Fruit fly (Drosophila melanogaster) Kc167 (cell line): ENCODE data around the gene Polr1B.

ENCODE experiments used
- Myc ChIP-seq: fragments of >200 bp; optimal IDR thresholded peaks from 2 replicates; lab custom pipeline; 2017; ENCODE audit warnings: missing external identifiers
- Sin3A ChIP-seq: fragments of >200 bp; optimal IDR thresholded peaks from 2 replicates; lab custom pipeline; 2018; ENCODE audit warnings: missing external identifiers
- h ChIP-seq: fragments of >200 bp; optimal IDR thresholded peaks from 3 replicates; lab custom pipeline; 2018; ENCODE audit warnings: missing external identifiers
- insv ChIP-seq: fragments of >200 bp; optimal IDR thresholded peaks from 3 replicates; lab custom pipeline; 2018; ENCODE audit warnings: missing external identifiers
- psq ChIP-seq: fragments of >200 bp; optimal IDR thresholded peaks from 2 replicates; lab custom pipeline; 2017; ENCODE audit warnings: missing external identifiers
- ttk ChIP-seq: sonication (Bioruptor generic); optimal IDR thresholded peaks from 2 replicates; lab custom pipeline; 2017; ENCODE audit warnings: missing external identifiers

Polr1B gene

dm6 chr2L:392529-392928 lies 11.6 kb upstream of the Polr1B start:
- TF ChIP-seq insv (lab: Kevin White, UChicago) (no peak), psq (no peak), h (no peak), Myc (lab: Kevin White, UChicago) (no peak), ttk (no peak), Sin3A (lab: Kevin White, UChicago) (no peak)

- TF ChIP-seq h: no peak
- no peak for TF ChIP-seq ttk
- no peak for TF ChIP-seq Myc (lab: Kevin White, UChicago)
- TF ChIP-seq psq: no peak
- TF ChIP-seq Sin3A (lab: Kevin White, UChicago): no peak
- no peak for TF ChIP-seq insv (lab: Kevin White, UChicago)
Measured at dm6 chr2L:395366-396117, 8.5 kb upstream of the Polr1B start.

dm6 chr2L:402098-402497 lies 2.0 kb upstream of the Polr1B start, which contains the start of gene CG4213:
CG4213 (minus strand) TSS chr2L:402198.
- TF ChIP-seq insv (lab: Kevin White, UChicago) (no peak), Sin3A (lab: Kevin White, UChicago) (no peak), psq (no peak), ttk (no peak), h (no peak), Myc (lab: Kevin White, UChicago) (no peak)

- no peak for TF ChIP-seq ttk
- TF ChIP-seq Sin3A (lab: Kevin White, UChicago): no peak
- no peak for TF ChIP-seq Myc (lab: Kevin White, UChicago)
- TF ChIP-seq psq: no peak
- no peak for TF ChIP-seq insv (lab: Kevin White, UChicago)
- TF ChIP-seq h: no peak
Measured at dm6 chr2L:412931-413330, 8.8 kb downstream of the Polr1B start.

dm6 chr2L:413894-414293 lies 9.8 kb downstream of the Polr1B start:
- TF ChIP-seq Myc (lab: Kevin White, UChicago): no peak
- no peak for TF ChIP-seq Sin3A (lab: Kevin White, UChicago)
- TF ChIP-seq ttk: no peak
- TF ChIP-seq psq: no peak
- TF ChIP-seq h: no peak
- TF ChIP-seq insv (lab: Kevin White, UChicago): no peak

dm6 chr2L:414593-415399 lies 10.7 kb downstream of the Polr1B start, which contains the start of the genes AP-2alpha and ebi:
AP-2alpha (minus strand) TSS chr2L:414777.
ebi (plus strand) TSS chr2L:415067.
- TF ChIP-seq Sin3A (lab: Kevin White, UChicago) (no peak), insv (lab: Kevin White, UChicago) (no peak), Myc (lab: Kevin White, UChicago) (no peak), psq (no peak), h (no peak), ttk (no peak)

dm6 chr2L:419620-420184 lies 15.6 kb downstream of the Polr1B start, which contains the start of the genes CG13690 and RpLP1:
CG13690 (minus strand) TSS chr2L:419652.
RpLP1 (plus strand) TSS chr2L:419952.
- no peak for TF ChIP-seq insv (lab: Kevin White, UChicago)
- TF ChIP-seq Sin3A (lab: Kevin White, UChicago): no peak
- TF ChIP-seq psq: no peak
- no peak for TF ChIP-seq Myc (lab: Kevin White, UChicago)
- no peak for TF ChIP-seq h
- no peak for TF ChIP-seq ttk

- TF ChIP-seq Sin3A (lab: Kevin White, UChicago) (no peak), ttk (no peak), Myc (lab: Kevin White, UChicago) (no peak), h (no peak), psq (no peak)
Measured at dm6 chr2L:421119-421821, 17.2 kb downstream of the Polr1B start, which contains the start of the genes CG11885 and CG13692. CG11885 (minus strand) TSS chr2L:421450. CG13692 (plus strand) TSS chr2L:421771.

dm6 chr2L:422573-422972 lies 18.5 kb downstream of the Polr1B start, which contains the start of gene BBS8:
BBS8 (plus strand) TSS chr2L:422873.
- TF ChIP-seq insv (lab: Kevin White, UChicago) (no peak), Myc (lab: Kevin White, UChicago) (no peak), ttk (no peak), Sin3A (lab: Kevin White, UChicago) (no peak), psq (no peak), h (no peak)

- no peak for TF ChIP-seq psq
- TF ChIP-seq h: no peak
- no peak for TF ChIP-seq Myc (lab: Kevin White, UChicago)
- no peak for TF ChIP-seq insv (lab: Kevin White, UChicago)
- TF ChIP-seq ttk: no peak
- no peak for TF ChIP-seq Sin3A (lab: Kevin White, UChicago)
Measured at dm6 chr2L:423160-423559, 19.1 kb downstream of the Polr1B start.

dm6 chr2L:425491-425890 lies 21.4 kb downstream of the Polr1B start:
- TF ChIP-seq h: no peak
- no peak for TF ChIP-seq insv (lab: Kevin White, UChicago)
- no peak for TF ChIP-seq Myc (lab: Kevin White, UChicago)
- no peak for TF ChIP-seq Sin3A (lab: Kevin White, UChicago)
- no peak for TF ChIP-seq psq
- TF ChIP-seq ttk: no peak
